Worm (Caenorhabditis elegans): Measurements from ENCODE around the gene gplb-1.

gplb-1 gene

DNA sequence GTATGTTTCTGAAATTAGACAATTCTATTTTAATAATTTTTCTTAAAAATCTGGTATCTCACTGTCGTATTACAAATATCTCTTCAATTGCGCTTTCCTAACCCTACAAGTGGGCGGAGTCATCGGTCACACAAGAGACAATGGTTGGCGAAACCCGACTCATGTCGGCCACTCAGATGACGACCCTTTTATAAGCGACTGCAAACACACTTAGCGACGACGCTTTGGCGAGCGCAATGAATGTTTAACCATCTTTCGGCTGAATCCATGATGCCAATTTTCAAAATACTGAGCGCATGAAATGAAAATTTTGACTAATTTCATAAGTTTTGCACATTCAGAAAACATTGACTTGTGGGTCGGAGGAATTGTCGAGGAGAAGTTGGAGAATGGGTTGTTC lies 29.3 kb upstream of the gplb-1 start:
- peak; percentile 89 for TF ChIP-seq unc-42 (tag; optimal IDR thresholded peaks at IDR 0.05)
- peak; percentile 18 for TF ChIP-seq pax-1 (tag; optimal IDR thresholded peaks at IDR 0.05)
- TF ChIP-seq C38D4.7 (GFP tag; optimal IDR thresholded peaks at IDR 0.05) = peak; percentile 97
- peak; percentile 89 for TF ChIP-seq nfya-1 (tag; optimal IDR thresholded peaks at IDR 0.05)
- TF ChIP-seq dve-1 (tag; optimal IDR thresholded peaks at IDR 0.05) = peak; percentile 98
- peak; percentile 98 for TF ChIP-seq ref-2 (tag; optimal IDR thresholded peaks at IDR 0.05)
- TF ChIP-seq dmd-4 (tag; optimal IDR thresholded peaks at IDR 0.05; ENCODE audit: borderline replicate concordance) = peak; percentile 99
- TF ChIP-seq npax-4 (tag; optimal IDR thresholded peaks at IDR 0.05) = peak; percentile 98
- peak; percentile 32 for TF ChIP-seq unc-55 (GFP tag; optimal IDR thresholded peaks at IDR 0.05)
- peak; percentile 98 for TF ChIP-seq sox-2 (GFP tag; IDR thresholded peaks at IDR 0.05)
- TF ChIP-seq gmeb-2 (tag; optimal IDR thresholded peaks at IDR 0.05) = peak; percentile 100
- TF ChIP-seq ceh-22 (tag; optimal IDR thresholded peaks at IDR 0.05) = peak; percentile 79
- peak; percentile 99 for TF ChIP-seq ceh-2 (tag; optimal IDR thresholded peaks at IDR 0.05)
- peak; percentile 99 for TF ChIP-seq elt-2 (tag; optimal IDR thresholded peaks at IDR 0.05)
- peak; percentile 96 for TF ChIP-seq lin-11 (tag; optimal IDR thresholded peaks at IDR 0.05)
- TF ChIP-seq ceh-31 (tag; optimal IDR thresholded peaks at IDR 0.05) = peak; percentile 97
- TF ChIP-seq pat-9 (tag; optimal IDR thresholded peaks at IDR 0.05) = peak; percentile 99
- TF ChIP-seq pros-1 (tag; optimal IDR thresholded peaks at IDR 0.05) = peak; percentile 71
- TF ChIP-seq F13H6.1 (tag; optimal IDR thresholded peaks at IDR 0.05) = peak; percentile 99
- TF ChIP-seq lim-6 (tag; optimal IDR thresholded peaks at IDR 0.05) = peak; percentile 98
- peak; percentile 98 for TF ChIP-seq fax-1 (tag; optimal IDR thresholded peaks at IDR 0.05)
- peak; percentile 98 for TF ChIP-seq fkh-6 (tag; optimal IDR thresholded peaks at IDR 0.05)
- no peak for TF ChIP-seq pha-4 (tag; optimal IDR thresholded peaks at IDR 0.05)
- TF ChIP-seq ama-1 (optimal IDR thresholded peaks at IDR 0.05) = no peak
- TF ChIP-seq K09A11.1 (tag; optimal IDR thresholded peaks at IDR 0.05; ENCODE audit: insufficient read depth) = peak; percentile 95
- peak; percentile 93 for TF ChIP-seq sdc-2 (tag; optimal IDR thresholded peaks at IDR 0.05)
- TF ChIP-seq odd-2 (tag; optimal IDR thresholded peaks at IDR 0.05) = peak; percentile 83
- TF ChIP-seq tbx-7 (tag; optimal IDR thresholded peaks at IDR 0.05) = peak; percentile 73
- TF ChIP-seq ets-4 (tag; optimal IDR thresholded peaks at IDR 0.05) = peak; percentile 96
- TF ChIP-seq ceh-14 (tag; optimal IDR thresholded peaks at IDR 0.05) = peak; percentile 99
- TF ChIP-seq ceh-24 (tag; optimal IDR thresholded peaks at IDR 0.05) = peak; percentile 100
- TF ChIP-seq hlh-30 (tag; optimal IDR thresholded peaks at IDR 0.05; ENCODE audit: insufficient read depth) = peak; percentile 77
- TF ChIP-seq pqm-1 (tag; optimal IDR thresholded peaks at IDR 0.05) = peak; percentile 100
- TF ChIP-seq ceh-19 (GFP tag; optimal IDR thresholded peaks at IDR 0.05) = peak; percentile 99
- peak; percentile 97 for TF ChIP-seq rnt-1 (tag; optimal IDR thresholded peaks at IDR 0.05)
- TF ChIP-seq ahr-1 (tag; optimal IDR thresholded peaks at IDR 0.05) = peak; percentile 98
- TF ChIP-seq pha-2 (tag; optimal IDR thresholded peaks at IDR 0.05) = peak; percentile 96
- peak; percentile 99 for TF ChIP-seq ceh-48 (tag; optimal IDR thresholded peaks at IDR 0.05)
- TF ChIP-seq ceh-30 (tag; optimal IDR thresholded peaks at IDR 0.05) = peak; percentile 98
- TF ChIP-seq elt-4 (tag; optimal IDR thresholded peaks at IDR 0.05) = peak; percentile 96
- peak; percentile 28 for TF ChIP-seq nhr-11 (tag; optimal IDR thresholded peaks at IDR 0.05)
- peak; percentile 98 for TF ChIP-seq eyg-1 (tag; optimal IDR thresholded peaks at IDR 0.05)
- TF ChIP-seq nhr-232 (tag; optimal IDR thresholded peaks at IDR 0.05) = peak; percentile 97
- TF ChIP-seq hlh-13 (GFP tag; optimal IDR thresholded peaks at IDR 0.05) = peak; percentile 99
- peak; percentile 99 for TF ChIP-seq K02D7.2 (tag; optimal IDR thresholded peaks at IDR 0.05)
- peak; percentile 98 for TF ChIP-seq ceh-34 (tag; optimal IDR thresholded peaks at IDR 0.05)
- peak; percentile 98 for TF ChIP-seq pag-3 (tag; optimal IDR thresholded peaks at IDR 0.05; ENCODE audit: borderline replicate concordance)
- peak; percentile 99 for TF ChIP-seq unc-86 (tag; optimal IDR thresholded peaks at IDR 0.05)
- TF ChIP-seq madf-2 (tag; optimal IDR thresholded peaks at IDR 0.05) = peak; percentile 99
- TF ChIP-seq ttx-3 (tag; optimal IDR thresholded peaks at IDR 0.05) = peak; percentile 98
- peak; percentile 96 for TF ChIP-seq C08G9.2 (tag; optimal IDR thresholded peaks at IDR 0.05)
- peak; percentile 100 for TF ChIP-seq sox-4 (tag; optimal IDR thresholded peaks at IDR 0.05)
- peak; percentile 99 for TF ChIP-seq ztf-16 (tag; optimal IDR thresholded peaks at IDR 0.05)

Data from whole organism, late embryonic.